Fruit fly (Drosophila melanogaster) whole organism, adult: Measurements from ENCODE around the gene Spase25.

ENCODE experiments used
- CG1620 ChIP-seq: fragments of 200-800 bp; sonication (Bioruptor generic); optimal IDR thresholded peaks from 2 replicates; lab custom pipeline; 2016; ENCODE audit warnings: missing biosample characterization, missing genetic modification characterization
- CG33017 ChIP-seq: fragments of 200-800 bp; sonication (Bioruptor generic); optimal IDR thresholded peaks from 2 replicates; lab custom pipeline; 2018; ENCODE audit warnings: missing biosample characterization, mild to moderate bottlenecking, missing genetic modification characterization, moderate library complexity
- CG7045 ChIP-seq: fragments of 200-800 bp; sonication (Bioruptor generic); optimal IDR thresholded peaks from 2 replicates; lab custom pipeline; 2017; ENCODE audit warnings: missing biosample characterization, mild to moderate bottlenecking, missing genetic modification characterization
- CG7101 ChIP-seq: fragments of 200-800 bp; sonication (Bioruptor generic); optimal IDR thresholded peaks from 2 replicates; lab custom pipeline; 2018; ENCODE audit warnings: missing biosample characterization, mild to moderate bottlenecking, missing genetic modification characterization, moderate library complexity
- Mnt ChIP-seq: fragments of 200-800 bp; sonication (Bioruptor generic); optimal IDR thresholded peaks from 2 replicates; lab custom pipeline; 2016; ENCODE audit warnings: missing biosample characterization, mild to moderate bottlenecking, missing genetic modification characterization
- kay ChIP-seq: fragments of 200-800 bp; sonication (Bioruptor generic); peaks from one replicate; lab custom pipeline; 2016; ENCODE audit warnings: missing biosample characterization, missing genetic modification characterization, borderline replicate concordance
- pad ChIP-seq: fragments of 200-800 bp; sonication (Bioruptor generic); optimal IDR thresholded peaks from 3 replicates; lab custom pipeline; 2017; ENCODE audit warnings: missing biosample characterization, missing genetic modification characterization, mild to moderate bottlenecking, moderate library complexity, missing genetic modification reagents
- toe ChIP-seq: fragments of 200-800 bp; sonication (Bioruptor generic); optimal IDR thresholded peaks from 2 replicates; lab custom pipeline; 2016; ENCODE audit warnings: missing biosample characterization, missing genetic modification characterization

DNA sequence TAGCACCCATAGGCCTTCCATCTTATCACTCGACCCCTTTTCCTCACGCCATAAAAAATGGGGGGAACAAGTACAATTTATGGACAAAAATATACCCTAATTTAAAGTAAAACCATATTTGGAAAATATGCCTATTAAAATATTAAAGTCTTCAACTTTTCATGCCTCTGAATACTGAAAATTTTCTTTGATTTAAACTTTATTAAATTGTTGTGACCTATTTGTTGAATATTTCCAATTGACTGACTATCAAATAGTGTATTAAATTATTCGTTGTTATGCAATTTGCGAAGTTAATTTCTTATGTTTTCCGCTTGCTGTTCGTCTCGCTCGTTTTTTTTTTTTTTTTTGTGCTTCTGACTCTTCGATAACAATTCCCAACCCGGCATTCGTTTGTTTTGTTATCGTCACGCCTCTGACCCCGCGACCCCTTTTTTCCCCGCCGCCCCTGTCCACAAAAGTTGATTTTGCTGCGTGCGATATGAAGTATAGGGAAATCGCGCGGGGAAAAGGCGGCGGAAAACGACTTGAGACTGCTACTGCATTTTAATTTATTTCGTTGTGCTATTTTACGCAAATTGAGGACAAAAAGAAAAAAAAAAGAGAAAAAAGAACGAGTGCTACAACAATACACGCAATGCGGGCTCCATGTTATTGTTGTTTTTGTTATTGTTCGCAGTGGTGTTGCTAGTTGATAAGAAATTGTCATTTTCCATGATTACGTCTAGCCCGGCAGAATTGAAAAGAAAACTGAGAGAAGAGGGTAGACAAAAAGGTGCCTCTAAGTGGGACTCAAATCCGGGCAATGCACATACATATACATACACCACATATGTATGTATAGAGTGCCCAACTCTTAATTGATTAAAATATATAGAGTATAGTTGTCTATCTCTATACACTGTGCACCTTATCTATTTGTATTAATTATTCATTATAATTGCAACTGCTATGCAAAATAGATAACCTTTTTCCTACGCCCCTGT, 36.8 kb downstream of the Spase25 start:
- TF ChIP-seq CG1620 (GFP tag; lab: Kevin White, UChicago) (no peak), kay (peak; percentile 66), Mnt (GFP tag; lab: Kevin White, UChicago) (no peak), CG7045 (no peak), CG7101 (tag; lab: Kevin White, UChicago) (peak; percentile 53), pad (GFP tag; lab: Kevin White, UChicago) (no peak), CG33017 (tag; lab: Kevin White, UChicago) (peak; percentile 45), toe (GFP tag; lab: Kevin White, UChicago) (no peak)
